Fruit fly (Drosophila melanogaster) whole organism, prepupa: ENCODE results near the gene CG6739.
A peak's percentile ranks its signal among the peaks of the same experiment; 100 is the strongest.

Source experiments
- Blimp-1 ChIP-seq: fragments of 200-800 bp; sonication (Bioruptor generic); optimal IDR thresholded peaks from 3 replicates; lab custom pipeline; 2017; ENCODE audit warnings: missing biosample characterization, missing genetic modification characterization, mild to moderate bottlenecking, moderate library complexity, missing genetic modification reagents
- CG10631 ChIP-seq: fragments of 200-800 bp; sonication (Bioruptor generic); optimal IDR thresholded peaks from 2 replicates; lab custom pipeline; 2016; ENCODE audit warnings: missing biosample characterization, missing genetic modification characterization
- CG10669 ChIP-seq: fragments of 200-800 bp; sonication (Bioruptor generic); optimal IDR thresholded peaks from 3 replicates; lab custom pipeline; 2018; ENCODE audit warnings: missing biosample characterization, mild to moderate bottlenecking, missing genetic modification characterization, moderate library complexity
- CG11294 ChIP-seq: fragments of 200-800 bp; sonication (Bioruptor generic); IDR thresholded peaks from 2 replicates; pipeline ENCODE4 v1.3.6; 2022; ENCODE audit warnings: missing biosample characterization, missing genetic modification characterization
- CG11762 ChIP-seq: fragments of 200-800 bp; sonication (Bioruptor generic); optimal IDR thresholded peaks from 3 replicates; lab custom pipeline; 2016; ENCODE audit warnings: missing biosample characterization, missing genetic modification characterization; ENCODE audit not compliant: insufficient read depth
- CG15336 ChIP-seq: fragments of 200-800 bp; sonication (Bioruptor generic); IDR thresholded peaks from 2 replicates; pipeline ENCODE4 v1.3.6; 2022; ENCODE audit warnings: missing biosample characterization, missing genetic modification characterization
- CG16779 ChIP-seq: fragments of 200-800 bp; sonication (Bioruptor generic); optimal IDR thresholded peaks from 3 replicates; lab custom pipeline; 2017; ENCODE audit warnings: missing biosample characterization, mild to moderate bottlenecking, missing genetic modification characterization
- CG32006 ChIP-seq: fragments of 200-800 bp; sonication (Bioruptor generic); optimal IDR thresholded peaks from 3 replicates; lab custom pipeline; 2017; ENCODE audit warnings: missing biosample characterization, mild to moderate bottlenecking, missing genetic modification characterization
- CG34406 ChIP-seq: fragments of 200-800 bp; sonication (Bioruptor generic); optimal IDR thresholded peaks from 3 replicates; lab custom pipeline; 2016; ENCODE audit warnings: missing biosample characterization, missing genetic modification characterization
- CG4318 ChIP-seq: fragments of 200-800 bp; sonication (Bioruptor generic); optimal IDR thresholded peaks from 3 replicates; lab custom pipeline; 2017; ENCODE audit warnings: missing biosample characterization, mild to moderate bottlenecking, missing genetic modification characterization
- CG6163 ChIP-seq: fragments of 200-800 bp; sonication (Bioruptor generic); IDR thresholded peaks from 3 replicates; pipeline ENCODE4 v1.3.6; 2022; ENCODE audit warnings: missing biosample characterization, missing genetic modification characterization
- CG6276 ChIP-seq: fragments of 200-800 bp; sonication (Bioruptor generic); optimal IDR thresholded peaks from 2 replicates; lab custom pipeline; 2017; ENCODE audit warnings: missing biosample characterization, mild to moderate bottlenecking, missing genetic modification characterization
- CG6792 ChIP-seq: fragments of 200-800 bp; sonication (Bioruptor generic); optimal IDR thresholded peaks from 3 replicates; lab custom pipeline; 2016; ENCODE audit warnings: missing biosample characterization, missing genetic modification characterization
- CG6854 ChIP-seq: fragments of 200-800 bp; sonication (Bioruptor generic); optimal IDR thresholded peaks from 2 replicates; lab custom pipeline; 2017; ENCODE audit warnings: missing biosample characterization, mild to moderate bottlenecking, missing genetic modification characterization
- CG7368 ChIP-seq: fragments of 200-800 bp; sonication (Bioruptor generic); optimal IDR thresholded peaks from 3 replicates; lab custom pipeline; 2016; ENCODE audit warnings: missing biosample characterization, missing genetic modification characterization
- CG8632 ChIP-seq: fragments of 200-800 bp; sonication (Bioruptor generic); optimal IDR thresholded peaks from 3 replicates; lab custom pipeline; 2016; ENCODE audit warnings: missing biosample characterization, missing genetic modification characterization
- Eip75B ChIP-seq: fragments of 200-800 bp; sonication (Bioruptor generic); optimal IDR thresholded peaks from 3 replicates; lab custom pipeline; 2016; ENCODE audit warnings: missing biosample characterization, missing genetic modification characterization
- Eip93F ChIP-seq: fragments of 200-800 bp; sonication (Bioruptor generic); optimal IDR thresholded peaks from 2 replicates; lab custom pipeline; 2016; ENCODE audit warnings: missing biosample characterization, mild to moderate bottlenecking, missing genetic modification characterization
- Ets21C ChIP-seq: fragments of 200-800 bp; sonication (Bioruptor generic); optimal IDR thresholded peaks from 3 replicates; lab custom pipeline; 2016; ENCODE audit warnings: missing biosample characterization, missing genetic modification characterization
- Ets96B ChIP-seq: fragments of 200-800 bp; optimal IDR thresholded peaks from 2 replicates; lab custom pipeline; 2019; ENCODE audit warnings: missing biosample characterization, mild to moderate bottlenecking, missing genetic modification characterization, moderate library complexity
- Hr38 ChIP-seq: sonication (Bioruptor generic); optimal IDR thresholded peaks from 2 replicates; lab custom pipeline; 2016; ENCODE audit warnings: missing biosample characterization, missing genetic modification characterization
- Hr39 ChIP-seq: fragments of 200-800 bp; sonication (Bioruptor generic); optimal IDR thresholded peaks from 2 replicates; lab custom pipeline; 2016; ENCODE audit warnings: missing biosample characterization, missing genetic modification characterization
- Lpt ChIP-seq: fragments of 200-800 bp; sonication (Bioruptor generic); optimal IDR thresholded peaks from 3 replicates; lab custom pipeline; 2016; ENCODE audit warnings: missing biosample characterization, missing genetic modification characterization
- Smox ChIP-seq: fragments of 200-800 bp; sonication (Bioruptor generic); optimal IDR thresholded peaks from 3 replicates; lab custom pipeline; 2016; ENCODE audit warnings: missing biosample characterization, missing genetic modification characterization
- Sox102F ChIP-seq: fragments of 200-800 bp; sonication (Bioruptor generic); optimal IDR thresholded peaks from 2 replicates; lab custom pipeline; 2016; ENCODE audit warnings: missing biosample characterization, mild to moderate bottlenecking, missing genetic modification characterization
- Sox14 ChIP-seq: fragments of 200-800 bp; sonication (Bioruptor generic); optimal IDR thresholded peaks from 3 replicates; lab custom pipeline; 2016; ENCODE audit warnings: missing biosample characterization, missing genetic modification characterization
- achi ChIP-seq: fragments of 200-800 bp; sonication (Bioruptor generic); optimal IDR thresholded peaks from 3 replicates; lab custom pipeline; 2016; ENCODE audit warnings: missing biosample characterization, missing genetic modification characterization
- acj6 ChIP-seq: fragments of 200-800 bp; sonication (Bioruptor generic); optimal IDR thresholded peaks from 3 replicates; lab custom pipeline; 2016; ENCODE audit warnings: missing biosample characterization, missing genetic modification characterization
- dac ChIP-seq: fragments of 200-800 bp; sonication (Bioruptor generic); optimal IDR thresholded peaks from 2 replicates; lab custom pipeline; 2017; ENCODE audit warnings: missing biosample characterization, mild to moderate bottlenecking, missing genetic modification characterization
- eg ChIP-seq: fragments of 200-800 bp; sonication (Bioruptor generic); IDR thresholded peaks from 3 replicates; pipeline ENCODE4 v1.3.6; 2022; ENCODE audit warnings: missing biosample characterization, missing genetic modification characterization
- fd59A ChIP-seq: fragments of 200-800 bp; sonication (Bioruptor generic); optimal IDR thresholded peaks from 2 replicates; lab custom pipeline; 2017; ENCODE audit warnings: missing biosample characterization, mild to moderate bottlenecking, missing genetic modification characterization, missing genetic modification reagents
- fd85E ChIP-seq: fragments of 200-800 bp; sonication (Bioruptor generic); optimal IDR thresholded peaks from 3 replicates; lab custom pipeline; 2016; ENCODE audit warnings: missing biosample characterization, missing genetic modification characterization
- fkh ChIP-seq: fragments of 200-800 bp; sonication (Bioruptor generic); optimal IDR thresholded peaks from 3 replicates; lab custom pipeline; 2017; ENCODE audit warnings: missing biosample characterization, mild to moderate bottlenecking, missing genetic modification characterization, moderate library complexity
- pdm3 ChIP-seq: fragments of 200-800 bp; sonication (Bioruptor generic); optimal IDR thresholded peaks from 3 replicates; lab custom pipeline; 2016; ENCODE audit warnings: missing biosample characterization, missing genetic modification characterization
- salr ChIP-seq, 2 experiments: fragments of 200-800 bp; sonication (Bioruptor generic); optimal IDR thresholded peaks; 3 replicates each; lab custom pipeline; 2016 to 2018; ENCODE audit warnings: missing biosample characterization in 2 of 2, missing genetic modification characterization in 2 of 2, mild to moderate bottlenecking in 1 of 2
- spab ChIP-seq: fragments of 200-800 bp; sonication (Bioruptor generic); optimal IDR thresholded peaks from 2 replicates; lab custom pipeline; 2017; ENCODE audit warnings: missing biosample characterization, mild to moderate bottlenecking, missing genetic modification characterization, missing genetic modification reagents
- ss ChIP-seq, 2 experiments: fragments of 200-800 bp; sonication (Bioruptor generic); optimal IDR thresholded peaks; 2 replicates in 1 of 2; 3 replicates in 1 of 2; lab custom pipeline; 2017 to 2018; ENCODE audit warnings: mild to moderate bottlenecking in 2 of 2, missing biosample characterization in 2 of 2, missing genetic modification characterization in 2 of 2, moderate library complexity in 1 of 2
- svp ChIP-seq: fragments of 200-800 bp; sonication (Bioruptor generic); peaks from one replicate; lab custom pipeline; 2016; ENCODE audit warnings: missing biosample characterization, missing genetic modification characterization
- vri ChIP-seq: fragments of 200-800 bp; sonication (Bioruptor generic); optimal IDR thresholded peaks from 3 replicates; lab custom pipeline; 2016; ENCODE audit warnings: missing biosample characterization, mild to moderate bottlenecking, missing genetic modification characterization

The CG6739 gene

DNA sequence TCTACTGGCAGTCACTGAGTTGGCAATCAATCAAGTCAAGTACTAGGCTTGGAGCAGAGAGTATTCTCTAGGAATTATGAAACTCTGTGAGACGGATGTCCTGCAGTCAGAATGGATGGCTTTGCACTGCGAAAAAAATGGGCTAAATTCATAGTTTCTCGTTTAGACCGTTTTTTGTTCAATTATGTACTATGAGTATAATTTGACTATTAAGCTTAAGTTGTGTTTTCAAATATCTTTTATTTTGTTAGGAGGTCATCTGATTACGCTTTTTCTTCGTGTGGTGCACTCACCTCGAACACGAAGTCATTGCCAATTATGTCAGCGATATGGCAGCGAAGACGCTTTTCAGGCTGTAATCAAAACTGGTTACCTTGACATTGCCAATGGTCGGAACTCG is 19.3 kb downstream of the CG6739 start (continued):
- TF ChIP-seq Eip93F (GFP tag; lab: Kevin White, UChicago), result no peak
- peak; percentile 57 for TF ChIP-seq CG15336 (GFP tag; lab: Robert Waterston, UW)
- TF ChIP-seq fd59A, result no peak
- peak; percentile 39 for TF ChIP-seq Ets96B (tag; lab: Kevin White, UChicago)
- peak; percentile 38 for TF ChIP-seq achi (GFP tag; lab: Kevin White, UChicago)
- no peak for TF ChIP-seq CG6276 (GFP tag; lab: Kevin White, UChicago)
- peak; percentile 35 for TF ChIP-seq Eip75B
- no peak for TF ChIP-seq Blimp-1
- TF ChIP-seq fd85E (GFP tag; lab: Kevin White, UChicago), result no peak
- TF ChIP-seq Hr38 (GFP tag; lab: Kevin White, UChicago), result no peak
- peak; percentile 31 for TF ChIP-seq Sox14 (GFP tag; lab: Kevin White, UChicago)
- TF ChIP-seq Smox (GFP tag; lab: Kevin White, UChicago), result no peak
- peak; percentile 8 for TF ChIP-seq CG7368 (GFP tag; lab: Kevin White, UChicago)
- TF ChIP-seq CG16779 (tag; lab: Kevin White, UChicago), result no peak
- no peak for TF ChIP-seq CG34406 (GFP tag; lab: Kevin White, UChicago)
- no peak for TF ChIP-seq CG8632 (GFP tag; lab: Kevin White, UChicago)
- no peak for TF ChIP-seq spab (GFP tag; lab: Kevin White, UChicago)
- no peak for TF ChIP-seq dac (GFP tag; lab: Kevin White, UChicago)
- no peak for TF ChIP-seq CG11762 (GFP tag; lab: Kevin White, UChicago)
- peak; percentile 45 for TF ChIP-seq acj6 (GFP tag; lab: Kevin White, UChicago)

dm6 chr2L:7628382-7628965 is 20.3 kb downstream of the CG6739 start:
- TF ChIP-seq Lpt (GFP tag; lab: Kevin White, UChicago), result no peak
- no peak for TF ChIP-seq Blimp-1
- TF ChIP-seq Sox102F (GFP tag; lab: Kevin White, UChicago), result no peak
- TF ChIP-seq CG6163 (GFP tag; lab: Robert Waterston, UW), result no peak
- TF ChIP-seq svp (GFP tag; lab: Kevin White, UChicago), result peak; percentile 27
- TF ChIP-seq CG34406 (GFP tag; lab: Kevin White, UChicago), result no peak
- TF ChIP-seq CG6854 (GFP tag; lab: Kevin White, UChicago), result no peak
- no peak for TF ChIP-seq Ets21C (GFP tag; lab: Kevin White, UChicago)
- no peak for TF ChIP-seq pdm3 (GFP tag; lab: Kevin White, UChicago)
- no peak for TF ChIP-seq CG32006 (GFP tag; lab: Kevin White, UChicago)
- TF ChIP-seq fkh (GFP tag; lab: Kevin White, UChicago), result peak; percentile 88
- TF ChIP-seq Sox14 (GFP tag; lab: Kevin White, UChicago), result no peak
- no peak for TF ChIP-seq CG4318 (GFP tag; lab: Kevin White, UChicago)
- no peak for TF ChIP-seq eg (GFP tag; lab: Robert Waterston, UW)
- TF ChIP-seq ss (GFP tag; optimal IDR thresholded peaks at IDR 0.05; lab: Kevin White, UChicago), result no peak
- TF ChIP-seq fd85E (GFP tag; lab: Kevin White, UChicago), result no peak

dm6 chr2L:7630673-7631072 is 22.5 kb downstream of the CG6739 start:
- TF ChIP-seq CG6792 (GFP tag; lab: Kevin White, UChicago) (no peak), acj6 (GFP tag; lab: Kevin White, UChicago) (no peak), salr (GFP tag; optimal IDR thresholded peaks at IDR 0.05; lab: Kevin White, UChicago) (no peak), Sox14 (GFP tag; lab: Kevin White, UChicago) (no peak), Hr39 (GFP tag; lab: Kevin White, UChicago) (no peak), Blimp-1 (no peak), CG16779 (tag; lab: Kevin White, UChicago) (no peak), CG11294 (GFP tag; lab: Robert Waterston, UW) (no peak), achi (GFP tag; lab: Kevin White, UChicago) (no peak), CG10631 (GFP tag; lab: Kevin White, UChicago) (no peak), CG4318 (GFP tag; lab: Kevin White, UChicago) (no peak), CG6854 (GFP tag; lab: Kevin White, UChicago) (no peak), vri (GFP tag; lab: Kevin White, UChicago) (no peak), CG10669 (GFP tag; lab: Kevin White, UChicago) (no peak)
- TF ChIP-seq, all 60 proteins: peak for 0
